Fruit fly (Drosophila melanogaster): ENCODE data around the gene gammaSnap2.

dm6 chr3R:10153957-10154685, 32.9 kb upstream of the gammaSnap2 start:
- TF ChIP-seq EcR (GFP tag; optimal IDR thresholded peaks at IDR 0.05) (no peak), psq (optimal IDR thresholded peaks at IDR 0.05) (no peak), pan (optimal IDR thresholded peaks at IDR 0.05) (no peak)
